Fruit fly (Drosophila melanogaster): ENCODE data around the gene CG34148.

DNA sequence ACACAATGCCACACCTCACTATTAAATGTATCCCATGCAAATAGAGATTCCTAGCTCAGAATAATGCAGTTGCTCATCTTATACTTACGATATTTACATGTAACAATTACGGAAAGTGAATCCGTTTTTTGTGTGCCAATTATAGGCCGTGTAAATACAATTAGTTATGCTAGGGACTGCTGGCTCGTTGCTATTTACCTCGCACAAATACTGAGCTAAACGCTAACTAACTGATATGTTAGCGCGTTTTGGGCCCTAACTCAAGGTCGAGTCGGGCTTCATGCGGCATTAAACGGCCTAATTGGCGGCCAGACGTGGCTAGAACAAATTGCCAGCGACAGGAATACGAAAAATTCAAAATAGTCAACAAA lies 21.6 kb downstream of the CG34148 start:
- TF ChIP-seq acj6 (GFP tag; optimal IDR thresholded peaks at IDR 0.05), result no peak
- TF ChIP-seq CG10669 (GFP tag; optimal IDR thresholded peaks at IDR 0.05), result no peak
- no peak for TF ChIP-seq spab (GFP tag; optimal IDR thresholded peaks at IDR 0.05)
- TF ChIP-seq Met (GFP tag; optimal IDR thresholded peaks at IDR 0.05), result no peak
- TF ChIP-seq Gug (GFP tag; IDR thresholded peaks at IDR 0.05), result no peak
- no peak for TF ChIP-seq net (GFP tag; optimal IDR thresholded peaks at IDR 0.05)
- no peak for TF ChIP-seq Hr38 (GFP tag; optimal IDR thresholded peaks at IDR 0.05)
- no peak for TF ChIP-seq dac (GFP tag; optimal IDR thresholded peaks at IDR 0.05)
